Fruit fly (Drosophila melanogaster): ENCODE measurements around the gene CG7988.

The CG7988 gene

DNA sequence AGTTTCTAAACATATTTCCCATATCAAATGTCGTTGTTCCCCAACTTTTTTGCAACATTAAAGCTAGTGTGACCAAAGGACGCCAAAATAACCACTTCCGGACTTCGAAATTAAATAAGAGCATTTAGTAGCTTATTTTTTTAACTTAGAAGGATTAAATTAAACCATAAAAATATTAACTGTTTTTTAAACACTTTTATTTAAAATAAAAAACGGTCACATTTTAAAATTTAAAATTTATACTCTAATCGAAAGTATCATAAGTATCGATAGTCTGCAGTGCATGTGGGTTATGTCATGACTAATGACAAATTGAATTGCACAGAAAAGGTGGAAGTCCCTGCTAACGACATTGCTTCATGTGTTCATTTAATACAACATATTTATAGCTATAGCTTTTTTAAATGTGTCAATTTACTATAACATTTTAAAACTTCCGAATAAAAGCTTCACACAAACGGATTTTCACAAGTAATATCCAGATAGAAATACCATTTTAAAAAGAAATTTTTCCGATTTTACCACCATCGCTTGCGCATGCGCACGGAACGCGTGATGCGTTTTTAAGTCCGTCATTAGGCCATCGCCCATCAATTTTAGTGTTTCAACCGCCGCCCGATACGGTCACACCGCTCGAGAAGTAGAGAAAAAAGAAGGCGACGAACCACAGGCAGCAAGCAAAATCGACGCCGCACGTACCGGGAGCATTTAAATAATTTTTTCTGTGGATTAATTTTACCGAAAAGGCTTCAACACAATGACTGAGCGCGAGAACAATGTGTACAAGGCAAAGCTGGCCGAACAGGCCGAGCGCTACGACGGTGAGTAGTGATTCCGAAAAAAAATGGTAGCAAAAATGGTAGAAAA, 22.0 kb downstream of the CG7988 start, which contains the start of the genes CG7156 and 14-3-3epsilon (continued):
- TF ChIP-seq HHEX (GFP tag; optimal IDR thresholded peaks at IDR 0.05) (peak; percentile 19), disco-r (GFP tag; optimal IDR thresholded peaks at IDR 0.05) (no peak), btn (GFP tag; optimal IDR thresholded peaks at IDR 0.05) (no peak), Side (GFP tag; optimal IDR thresholded peaks at IDR 0.05) (no peak), otp (GFP tag; IDR thresholded peaks at IDR 0.05) (0 out of 3 replicates have a peak, but pooled peaks have one; percentile 19), CG14860 (GFP tag; IDR thresholded peaks at IDR 0.05; ENCODE audit: partially characterized antibody) (peak; percentile 22; the same call in 1 of the 3 replicates), nerfin-2 (GFP tag; IDR thresholded peaks at IDR 0.05; ENCODE audit: partially characterized antibody) (no peak), Sry-δ (GFP tag; optimal IDR thresholded peaks at IDR 0.05) (peak; percentile 72), Doc2 (GFP tag; IDR thresholded peaks at IDR 0.05) (no peak), HmgD (GFP tag; optimal IDR thresholded peaks at IDR 0.05) (no peak), CG3995 (GFP tag; optimal IDR thresholded peaks at IDR 0.05) (no peak), CG8924 (tag; optimal IDR thresholded peaks at IDR 0.05) (peak; percentile 30), Sox100B (GFP tag; optimal IDR thresholded peaks at IDR 0.05) (no peak), Awh (GFP tag; IDR thresholded peaks at IDR 0.05) (no peak), Fer1 (GFP tag; optimal IDR thresholded peaks at IDR 0.05) (peak; percentile 44), sens-2 (GFP tag; IDR thresholded peaks at IDR 0.05) (no peak), pan (optimal IDR thresholded peaks at IDR 0.05) (no peak), pan (GFP tag; optimal IDR thresholded peaks at IDR 0.05 in 1 of 2, IDR thresholded peaks at IDR 0.05 in 1 of 2) (peak in 1 of 2 experiments; percentile 59), unc-4 (GFP tag; IDR thresholded peaks at IDR 0.05; ENCODE audit: partially characterized antibody) (peak; percentile 45; the same call in 1 of the 2 replicates), Dip3 (GFP tag; optimal IDR thresholded peaks at IDR 0.05) (no peak), ara (GFP tag; IDR thresholded peaks at IDR 0.05) (no peak), CG1792 (GFP tag; optimal IDR thresholded peaks at IDR 0.05) (no peak), CG4617 (GFP tag; optimal IDR thresholded peaks at IDR 0.05; ENCODE audit: borderline replicate concordance) (peak; percentile 40), B-H1 (GFP tag; IDR thresholded peaks at IDR 0.05) (no peak; the same call in 2 of the 3 replicates), Fer3 (tag; optimal IDR thresholded peaks at IDR 0.05) (peak; percentile 51), CG18599 (GFP tag; optimal IDR thresholded peaks at IDR 0.05) (peak; percentile 42), CG3065 (GFP tag; optimal IDR thresholded peaks at IDR 0.05) (no peak), CG9932 (GFP tag; IDR thresholded peaks at IDR 0.05) (0 out of 2 replicates have a peak, but pooled peaks have one; percentile 3), amos (GFP tag; IDR thresholded peaks at IDR 0.05; ENCODE audit: partially characterized antibody) (peak; percentile 64), CG30020 (tag; optimal IDR thresholded peaks at IDR 0.05) (peak; percentile 50), CG31365 (tag; optimal IDR thresholded peaks at IDR 0.05) (no peak), Asciz (GFP tag; optimal IDR thresholded peaks at IDR 0.05) (no peak), sim (GFP tag; IDR thresholded peaks at IDR 0.05) (0 out of 2 replicates have a peak, but pooled peaks have one; percentile 23), Camta (GFP tag; optimal IDR thresholded peaks at IDR 0.05) (peak; percentile 25), Stat92E (GFP tag; optimal IDR thresholded peaks at IDR 0.05) (peak in 1 of 3 experiments; percentile 63), CG13894 (tag; optimal IDR thresholded peaks at IDR 0.05) (no peak), tx (GFP tag; optimal IDR thresholded peaks at IDR 0.05) (no peak), crp (GFP tag; optimal IDR thresholded peaks at IDR 0.05) (peak in 1 of 2 experiments; percentile 4), Hsf (GFP tag; optimal IDR thresholded peaks at IDR 0.05) (peak; percentile 43), Bdp1 (GFP tag; optimal IDR thresholded peaks at IDR 0.05) (no peak), onecut (GFP tag; IDR thresholded peaks at IDR 0.05) (peak; percentile 25; the same call in 1 of the 2 replicates), NFAT (GFP tag; IDR thresholded peaks at IDR 0.05) (0 out of 2 replicates have a peak, but pooled peaks have one; percentile 3), ATbp (GFP tag; optimal IDR thresholded peaks at IDR 0.05) (peak; percentile 3), emc (GFP tag; optimal IDR thresholded peaks at IDR 0.05) (no peak), psq (GFP tag; optimal IDR thresholded peaks at IDR 0.05) (no peak), trem (tag; optimal IDR thresholded peaks at IDR 0.05) (peak; percentile 77), CG12769 (tag; optimal IDR thresholded peaks at IDR 0.05) (no peak), NC2β (GFP tag; optimal IDR thresholded peaks at IDR 0.05) (no peak)

Data from whole organism, embryonic.